Worm (Caenorhabditis elegans): ENCODE measurements around the gene nhr-88.

- TF ChIP-seq ceh-82 (tag; optimal IDR thresholded peaks at IDR 0.05), result no peak
- no peak for TF ChIP-seq nhr-28 (tag; optimal IDR thresholded peaks at IDR 0.05)
- no peak for TF ChIP-seq pqm-1 (tag; optimal IDR thresholded peaks at IDR 0.05)
- TF ChIP-seq unc-39 (tag; optimal IDR thresholded peaks at IDR 0.05), result no peak
- TF ChIP-seq ama-1 (optimal IDR thresholded peaks at IDR 0.05), result no peak
- no peak for TF ChIP-seq elt-3 (tag; optimal IDR thresholded peaks at IDR 0.05)
Measured at ce11 chrII:3002211-3002610, 25.8 kb downstream of the nhr-88 start, which contains the start of gene lido-10.

All from whole organism, L3 larva.